Fruit fly (Drosophila melanogaster) S2 (cell line): ENCODE results near the gene S6kII.

Source experiments
- CG8478 ChIP-seq: fragments of >200 bp; optimal IDR thresholded peaks from 2 replicates; lab custom pipeline; 2018
- CTCF ChIP-seq, 2 experiments: fragments of >200 bp; optimal IDR thresholded peaks; 2 replicates each; lab custom pipeline; 2018

DNA sequence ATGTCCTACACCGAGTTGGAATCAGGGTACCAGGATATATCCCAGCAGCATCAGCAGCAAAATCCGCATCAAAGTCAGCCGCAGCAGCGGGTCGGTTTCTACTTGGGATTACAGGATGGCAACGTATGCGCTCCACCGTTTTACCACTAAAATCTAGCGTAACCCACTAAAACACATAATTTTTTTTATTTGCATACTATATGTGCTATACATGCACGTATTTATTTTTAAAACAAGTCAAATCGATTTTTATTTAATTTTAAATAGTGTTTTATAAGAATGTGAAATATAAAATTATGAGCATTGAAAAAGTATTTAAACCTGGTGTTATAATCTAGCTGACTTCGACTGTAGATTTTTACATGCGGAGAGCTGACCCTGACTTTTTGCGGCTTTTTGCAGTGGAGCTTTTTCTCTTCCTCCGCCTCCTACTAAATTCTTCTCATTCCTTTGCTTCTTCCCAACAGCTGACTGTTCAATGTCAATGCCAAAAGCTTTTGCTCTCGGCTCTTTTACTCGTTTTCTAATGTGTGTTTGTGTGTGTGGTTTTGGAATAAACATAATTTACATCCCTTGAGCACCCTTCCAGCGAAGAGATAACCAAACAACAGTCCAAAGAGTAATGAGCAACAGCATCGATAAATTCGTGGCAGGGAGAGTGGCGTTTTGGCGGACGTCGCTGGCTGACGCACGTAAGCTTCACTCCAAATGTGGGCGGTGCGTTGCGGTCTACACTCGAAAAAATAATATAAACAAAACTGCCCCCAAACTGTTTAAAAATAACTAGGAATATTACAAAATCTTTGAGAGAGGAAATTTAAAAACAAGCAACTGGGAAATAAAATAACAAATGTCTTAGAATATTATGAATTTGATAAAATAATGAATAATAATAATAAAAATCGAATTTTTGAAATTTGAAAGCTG, 41.8 kb upstream of the S6kII start:
- TF ChIP-seq CTCF (optimal IDR thresholded peaks at IDR 0.05; lab: Kevin White, UChicago), result no peak
- no peak for TF ChIP-seq CG8478
